Worm (Caenorhabditis elegans): ENCODE results near the gene mop-25.2.

ce11 chrII:9716417-9717039 lies 13.0 kb upstream of the mop-25.2 start, which contains the start of gene wee-1.3:
- TF ChIP-seq ama-1 (optimal IDR thresholded peaks at IDR 0.05) (no peak), ama-1 (GFP tag; optimal IDR thresholded peaks at IDR 0.05) (no peak), pha-4 (tag; optimal IDR thresholded peaks at IDR 0.05) (no peak), nhr-80 (tag; optimal IDR thresholded peaks at IDR 0.05) (peak; percentile 9), unc-62 (GFP tag; optimal IDR thresholded peaks at IDR 0.05) (no peak), let-526 (GFP tag; IDR thresholded peaks at IDR 0.05) (no peak), snpc-1.3 (tag; optimal IDR thresholded peaks at IDR 0.05; ENCODE audit: insufficient read depth) (no peak)
